Fruit fly (Drosophila melanogaster): ENCODE data around the gene CG44532.
A peak's percentile ranks its signal among the peaks of the same experiment; 100 is the strongest.

The CG44532 gene

dm6 chrX:9134922-9135453 is 26.9 kb upstream of the CG44532 start, which contains the start of gene fend (continued):
- TF ChIP-seq CG10267 (tag; optimal IDR thresholded peaks at IDR 0.05) (peak; percentile 46), az2 (GFP tag; optimal IDR thresholded peaks at IDR 0.05) (peak; percentile 34), CG1603 (tag; optimal IDR thresholded peaks at IDR 0.05) (peak; percentile 1), Side (GFP tag; optimal IDR thresholded peaks at IDR 0.05) (no peak), CG13296 (GFP tag; optimal IDR thresholded peaks at IDR 0.05) (peak; percentile 58), fru (optimal IDR thresholded peaks at IDR 0.05) (no peak), CG9437 (GFP tag; optimal IDR thresholded peaks at IDR 0.05) (no peak), CG14050 (GFP tag; IDR thresholded peaks at IDR 0.05) (no peak), mam (GFP tag; optimal IDR thresholded peaks at IDR 0.05) (no peak), amos (GFP tag; IDR thresholded peaks at IDR 0.05; ENCODE audit: partially characterized antibody) (0 out of 2 replicates have a peak, but pooled peaks have one; percentile 18), CG30431 (GFP tag; optimal IDR thresholded peaks at IDR 0.05) (no peak), CG10543 (GFP tag; optimal IDR thresholded peaks at IDR 0.05) (peak; percentile 50), sug (tag; optimal IDR thresholded peaks at IDR 0.05) (peak; percentile 41), Nf-YA (GFP tag; IDR thresholded peaks at IDR 0.05) (no peak), Dfd (GFP tag; optimal IDR thresholded peaks at IDR 0.05) (no peak), Rfx (GFP tag; IDR thresholded peaks at IDR 0.05) (peak; percentile 27; the same call in 1 of the 2 replicates), gsb-n (tag; optimal IDR thresholded peaks at IDR 0.05) (no peak), E2f1 (GFP tag; IDR thresholded peaks at IDR 0.05) (no peak), knrl (GFP tag; IDR thresholded peaks at IDR 0.05; ENCODE audit: partially characterized antibody) (no peak), Nf-YC (tag; optimal IDR thresholded peaks at IDR 0.05) (peak; percentile 55), odd (GFP tag; optimal IDR thresholded peaks at IDR 0.05) (peak; percentile 13), pum (GFP tag; optimal IDR thresholded peaks at IDR 0.05) (no peak), CG11723 (GFP tag; optimal IDR thresholded peaks at IDR 0.05) (peak; percentile 11), org-1 (GFP tag; optimal IDR thresholded peaks at IDR 0.05) (no peak), Sry-β (GFP tag; optimal IDR thresholded peaks at IDR 0.05) (peak; percentile 98), CG32767 (GFP tag; IDR thresholded peaks at IDR 0.05) (no peak), CG3847 (GFP tag; IDR thresholded peaks at IDR 0.05) (0 out of 2 replicates have a peak, but pooled peaks have one; percentile 22), seq (GFP tag; IDR thresholded peaks at IDR 0.05) (0 out of 2 replicates have a peak, but pooled peaks have one; percentile 10), row (GFP tag; IDR thresholded peaks at IDR 0.05) (peak; percentile 94), Ets97D (GFP tag; optimal IDR thresholded peaks at IDR 0.05) (no peak), CG8290 (GFP tag; optimal IDR thresholded peaks at IDR 0.05) (peak; percentile 11), CG8290 (tag; optimal IDR thresholded peaks at IDR 0.05) (no peak), ttk (GFP tag; IDR thresholded peaks at IDR 0.05) (no peak), CG14965 (GFP tag; optimal IDR thresholded peaks at IDR 0.05; ENCODE audit: borderline replicate concordance) (no peak), lov (optimal IDR thresholded peaks at IDR 0.05) (peak; percentile 51), lov (GFP tag; IDR thresholded peaks at IDR 0.05) (0 out of 3 replicates have a peak, but pooled peaks have one; percentile 5), CG10366 (GFP tag; IDR thresholded peaks at IDR 0.05) (no peak), CG31441 (GFP tag; IDR thresholded peaks at IDR 0.05) (peak; percentile 53), dpn (GFP tag; optimal IDR thresholded peaks at IDR 0.05) (peak in 1 of 2 experiments; percentile 22), tx (GFP tag; optimal IDR thresholded peaks at IDR 0.05) (no peak), CG33213 (GFP tag; optimal IDR thresholded peaks at IDR 0.05) (no peak), phol (tag; optimal IDR thresholded peaks at IDR 0.05) (peak; percentile 46), CG15269 (tag; optimal IDR thresholded peaks at IDR 0.05) (peak; percentile 57), rib (GFP tag; IDR thresholded peaks at IDR 0.05) (no peak), CG2199 (GFP tag; IDR thresholded peaks at IDR 0.05) (no peak), Dref (GFP tag; IDR thresholded peaks at IDR 0.05) (no peak), CG10209 (GFP tag; optimal IDR thresholded peaks at IDR 0.05) (peak; percentile 25), H15 (GFP tag; IDR thresholded peaks at IDR 0.05) (no peak), Lhr (GFP tag; optimal IDR thresholded peaks at IDR 0.05) (peak; percentile 14), Abd-B (GFP tag; optimal IDR thresholded peaks at IDR 0.05) (no peak), CG9609 (GFP tag; optimal IDR thresholded peaks at IDR 0.05) (no peak), CG9932 (GFP tag; IDR thresholded peaks at IDR 0.05) (no peak)
